Fruit fly (Drosophila melanogaster) whole organism, embryonic: Measurements from ENCODE around the gene CG7953.

ENCODE experiments used
- CG10979 ChIP-seq: fragments of 200-800 bp; sonication (Bioruptor generic); optimal IDR thresholded peaks from 2 replicates; lab custom pipeline; 2018; ENCODE audit warnings: missing biosample characterization, mild to moderate bottlenecking, missing genetic modification characterization, moderate library complexity
- CG6254 ChIP-seq: fragments of 200-800 bp; sonication (Bioruptor generic); optimal IDR thresholded peaks from 3 replicates; lab custom pipeline; 2017; ENCODE audit warnings: mild to moderate bottlenecking, missing biosample characterization, missing genetic modification reagents, missing genetic modification characterization
- CG7928 ChIP-seq: fragments of 200-800 bp; sonication (Bioruptor generic); optimal IDR thresholded peaks from 2 replicates; lab custom pipeline; 2017; ENCODE audit warnings: missing biosample characterization, mild to moderate bottlenecking, missing genetic modification characterization
- Hr78 ChIP-seq, 2 experiments: fragments of 200-800 bp in 1 of 2; fragments of >200 bp in 1 of 2; sonication (Bioruptor generic) in 1 of 2; optimal IDR thresholded peaks; 2 replicates each; lab custom pipeline; 2017 to 2019; ENCODE audit warnings: missing biosample characterization in 2 of 2, missing genetic modification characterization in 2 of 2, mild to moderate bottlenecking in 1 of 2, moderate library complexity in 1 of 2
- Opbp ChIP-seq: fragments of 200-800 bp; sonication (Bioruptor generic); IDR thresholded peaks from 3 replicates; pipeline ENCODE4 v1.3.6; 2022; ENCODE audit warnings: missing biosample characterization, missing genetic modification characterization; ENCODE audit not compliant: partially characterized antibody
- Stat92E ChIP-seq, 3 experiments: fragments of >200 bp in 2 of 3; fragments of 200-800 bp in 1 of 3; sonication (Bioruptor generic) in 1 of 3; optimal IDR thresholded peaks; 2 replicates each; lab custom pipeline; 2017 to 2019; ENCODE audit warnings: missing biosample characterization in 3 of 3, missing genetic modification characterization in 3 of 3, mild to moderate bottlenecking in 1 of 3, moderate library complexity in 1 of 3
- ci ChIP-seq: fragments of 200-800 bp; sonication (Bioruptor generic); IDR thresholded peaks from 3 replicates; pipeline ENCODE4 v1.3.6; 2022; ENCODE audit warnings: missing biosample characterization, missing genetic modification characterization
- fd96Cb ChIP-seq: fragments of 200-800 bp; sonication (Bioruptor generic); optimal IDR thresholded peaks from 2 replicates; lab custom pipeline; 2018; ENCODE audit warnings: missing biosample characterization, mild to moderate bottlenecking, missing genetic modification characterization, moderate library complexity
- schlank ChIP-seq: fragments of 200-800 bp; sonication (Bioruptor generic); optimal IDR thresholded peaks from 2 replicates; lab custom pipeline; 2018; ENCODE audit warnings: missing biosample characterization, mild to moderate bottlenecking, missing genetic modification characterization
- sqz ChIP-seq: fragments of 200-800 bp; sonication (Bioruptor generic); optimal IDR thresholded peaks from 3 replicates; lab custom pipeline; 2018; ENCODE audit warnings: missing biosample characterization, mild to moderate bottlenecking, missing genetic modification characterization
- tin ChIP-seq: fragments of 200-800 bp; sonication (Bioruptor generic); optimal IDR thresholded peaks from 3 replicates; lab custom pipeline; 2016; ENCODE audit warnings: missing biosample characterization, missing genetic modification characterization

dm6 chr2L:13841508-13841907 lies 6.2 kb upstream of the CG7953 start, which contains the start of gene CG33307:
- TF ChIP-seq Hr78 (GFP tag; optimal IDR thresholded peaks at IDR 0.05; lab: Kevin White, UChicago) (no peak), schlank (tag; lab: Kevin White, UChicago) (no peak), Opbp (GFP tag; lab: Robert Waterston, UW) (no peak), Stat92E (GFP tag; optimal IDR thresholded peaks at IDR 0.05; lab: Kevin White, UChicago) (no peak), sqz (no peak), CG7928 (GFP tag; lab: Kevin White, UChicago) (no peak), fd96Cb (tag; lab: Kevin White, UChicago) (no peak), CG10979 (tag; lab: Kevin White, UChicago) (no peak), CG6254 (no peak), ci (no peak), tin (GFP tag; lab: Kevin White, UChicago) (no peak)
